Worm (Caenorhabditis elegans) whole organism, L4 larva: ENCODE data around the gene srd-21.
A peak's percentile ranks its signal among the peaks of the same experiment; 100 is the strongest.

ENCODE experiments used
- D1046.2 ChIP-seq: fragments of 200-800 bp; sonication (Bioruptor generic); IDR thresholded peaks from 2 replicates; pipeline ENCODE4 v1.3.6; 2022; ENCODE audit warnings: missing genetic modification characterization, missing compliant biosample characterization
- F37D6.2 ChIP-seq: sonication (generic microtip); optimal IDR thresholded peaks from 2 replicates; lab custom pipeline; 2016; ENCODE audit warnings: mild to moderate bottlenecking, missing genetic modification characterization, missing compliant biosample characterization
- R02D3.7 ChIP-seq: fragments of 150-350 bp; sonication (generic microtip); optimal IDR thresholded peaks from 3 replicates; lab custom pipeline; 2014; ENCODE audit warnings: missing biosample characterization, missing genetic modification characterization
- Y48G9A.11 ChIP-seq: fragments of 200-800 bp; sonication (Bioruptor generic); IDR thresholded peaks from 2 replicates; pipeline ENCODE4 v1.3.6; 2022; ENCODE audit warnings: missing genetic modification reagents, missing genetic modification characterization, missing compliant biosample characterization
- Y5F2A.4 ChIP-seq: fragments of 200-800 bp; sonication (Bioruptor generic); optimal IDR thresholded peaks from 2 replicates; lab custom pipeline; 2018; ENCODE audit warnings: mild to moderate bottlenecking, missing genetic modification characterization, missing compliant biosample characterization
- aha-1 ChIP-seq: fragments of 150-350 bp; peaks from one replicate; lab custom pipeline; 2014; ENCODE audit warnings: missing biosample characterization, missing genetic modification characterization
- ama-1 ChIP-seq: fragments of 150-350 bp; optimal IDR thresholded peaks from 2 replicates; lab custom pipeline; 2014; ENCODE audit warnings: inconsistent platforms, mixed read lengths
- attf-4 ChIP-seq: sonication (generic microtip); optimal IDR thresholded peaks from 3 replicates; lab custom pipeline; 2017; ENCODE audit warnings: missing biosample characterization, missing genetic modification characterization
- ceh-62 ChIP-seq: sonication (generic microtip); optimal IDR thresholded peaks from 2 replicates; lab custom pipeline; 2017; ENCODE audit warnings: missing biosample characterization, missing genetic modification characterization
- cey-2 ChIP-seq: sonication (generic microtip); optimal IDR thresholded peaks from 3 replicates; lab custom pipeline; 2017; ENCODE audit warnings: missing genetic modification characterization, mild to moderate bottlenecking, missing compliant biosample characterization, antibody characterized with exemption, borderline replicate concordance; ENCODE audit not compliant: insufficient read depth
- daf-16 ChIP-seq, 3 experiments: sonication (generic microtip); optimal IDR thresholded peaks; 2 replicates each; lab custom pipeline; 2016 to 2017; ENCODE audit warnings: missing genetic modification characterization in 3 of 3, missing genetic modification reagents in 3 of 3, mild to moderate bottlenecking in 2 of 3, missing compliant biosample characterization in 2 of 3, missing biosample characterization in 1 of 3, moderate library complexity in 1 of 3
- daf-19 ChIP-seq: fragments of 200-800 bp; sonication (Bioruptor generic); conservative IDR thresholded peaks from 2 replicates; pipeline ENCODE4 v1.3.6; 2022; ENCODE audit warnings: missing genetic modification characterization, missing compliant biosample characterization
- dmd-6 ChIP-seq: fragments of 200-800 bp; sonication (Bioruptor generic); IDR thresholded peaks from 2 replicates; pipeline ENCODE4 v1.3.6; 2022; ENCODE audit warnings: missing genetic modification reagents, missing genetic modification characterization, missing compliant biosample characterization
- dmd-8 ChIP-seq: fragments of 200-800 bp; sonication (Bioruptor generic); IDR thresholded peaks from 2 replicates; pipeline ENCODE4 v1.3.6; 2022; ENCODE audit warnings: missing genetic modification characterization, missing compliant biosample characterization
- dmd-9 ChIP-seq: fragments of 200-800 bp; sonication (Bioruptor generic); IDR thresholded peaks from 2 replicates; pipeline ENCODE4 v1.3.6; 2022; ENCODE audit warnings: missing genetic modification reagents, missing genetic modification characterization, missing compliant biosample characterization
- dve-1 ChIP-seq: sonication (generic microtip); optimal IDR thresholded peaks from 2 replicates; lab custom pipeline; 2017; ENCODE audit warnings: antibody characterized with exemption, mild to moderate bottlenecking, missing genetic modification characterization, missing compliant biosample characterization; ENCODE audit not compliant: insufficient read depth
- hlh-11 ChIP-seq: fragments of 200-800 bp; sonication (Bioruptor generic); optimal IDR thresholded peaks from 2 replicates; lab custom pipeline; 2018; ENCODE audit warnings: mild to moderate bottlenecking, missing genetic modification characterization, missing compliant biosample characterization
- hlh-30 ChIP-seq: sonication (generic microtip); optimal IDR thresholded peaks from 2 replicates; lab custom pipeline; 2017; ENCODE audit warnings: antibody characterized with exemption, mild to moderate bottlenecking, missing genetic modification characterization, missing compliant biosample characterization; ENCODE audit not compliant: insufficient read depth
- lin-1 ChIP-seq: fragments of 200-800 bp; sonication (Bioruptor generic); IDR thresholded peaks from 2 replicates; pipeline ENCODE4 v1.3.6; 2022; ENCODE audit warnings: missing genetic modification reagents, missing genetic modification characterization, missing compliant biosample characterization
- lin-13 ChIP-seq: fragments of 150-350 bp; optimal IDR thresholded peaks from 2 replicates; lab custom pipeline; 2014; ENCODE audit warnings: missing biosample characterization, missing genetic modification reagents, missing genetic modification characterization
- lin-15B ChIP-seq: fragments of 150-350 bp; sonication (generic microtip); optimal IDR thresholded peaks from 3 replicates; lab custom pipeline; 2014; ENCODE audit warnings: missing biosample characterization, missing genetic modification characterization
- lin-29 ChIP-seq: fragments of 200-800 bp; sonication (Bioruptor generic); IDR thresholded peaks from 2 replicates; pipeline ENCODE4 v1.3.6; 2022; ENCODE audit warnings: missing genetic modification reagents, missing genetic modification characterization, missing compliant biosample characterization
- lin-39 ChIP-seq: fragments of 150-350 bp; optimal IDR thresholded peaks from 2 replicates; lab custom pipeline; 2014; ENCODE audit warnings: missing biosample characterization, missing genetic modification reagents, missing genetic modification characterization
- mdl-1 ChIP-seq, 2 experiments: fragments of 150-350 bp in 1 of 2; sonication (generic microtip) in 1 of 2; optimal IDR thresholded peaks; 2 replicates each; lab custom pipeline; 2014 to 2017; ENCODE audit warnings: missing biosample characterization in 2 of 2, missing genetic modification characterization in 2 of 2
- mdt-29 ChIP-seq: fragments of 200-800 bp; sonication (Bioruptor generic); IDR thresholded peaks from 2 replicates; pipeline ENCODE4 v1.3.6; 2022; ENCODE audit warnings: missing genetic modification reagents, missing genetic modification characterization, missing compliant biosample characterization
- nhr-10 ChIP-seq: fragments of 150-350 bp; optimal IDR thresholded peaks from 2 replicates; lab custom pipeline; 2014; ENCODE audit warnings: missing biosample characterization, missing genetic modification characterization
- nhr-111 ChIP-seq: fragments of 200-800 bp; sonication (Bioruptor generic); optimal IDR thresholded peaks from 2 replicates; lab custom pipeline; 2018; ENCODE audit warnings: mild to moderate bottlenecking, missing genetic modification characterization, missing compliant biosample characterization
- nhr-28 ChIP-seq: fragments of 150-350 bp; optimal IDR thresholded peaks from 2 replicates; lab custom pipeline; 2014; ENCODE audit warnings: missing biosample characterization, missing genetic modification characterization
- nhr-42 ChIP-seq: fragments of 200-800 bp; sonication (Bioruptor generic); IDR thresholded peaks from 2 replicates; pipeline ENCODE4 v1.3.6; 2022; ENCODE audit warnings: missing genetic modification characterization, missing compliant biosample characterization
- nhr-76 ChIP-seq: fragments of 150-350 bp; optimal IDR thresholded peaks from 2 replicates; lab custom pipeline; 2014; ENCODE audit warnings: missing biosample characterization, missing genetic modification characterization
- nhr-77 ChIP-seq: fragments of 150-350 bp; optimal IDR thresholded peaks from 2 replicates; lab custom pipeline; 2014; ENCODE audit warnings: missing biosample characterization, missing genetic modification characterization
- php-3 ChIP-seq: fragments of 200-800 bp; sonication (Bioruptor generic); IDR thresholded peaks from 2 replicates; pipeline ENCODE4 v1.3.6; 2022; ENCODE audit warnings: missing genetic modification reagents, missing genetic modification characterization, missing compliant biosample characterization
- pqm-1 ChIP-seq: sonication (generic microtip); optimal IDR thresholded peaks from 2 replicates; lab custom pipeline; 2017; ENCODE audit warnings: missing biosample characterization, missing genetic modification characterization
- saeg-2 ChIP-seq: fragments of 200-800 bp; sonication (Bioruptor generic); IDR thresholded peaks from 2 replicates; pipeline ENCODE4 v1.3.6; 2022; ENCODE audit warnings: missing genetic modification reagents, missing genetic modification characterization, missing compliant biosample characterization
- unc-62 ChIP-seq, 3 experiments: fragments of 150-350 bp in 1 of 3; sonication (generic microtip); optimal IDR thresholded peaks in 2 of 3; peaks in 1 of 3; 1 replicate in 1 of 3; 2 replicates in 2 of 3; lab custom pipeline; 2014 to 2017; ENCODE audit warnings: missing biosample characterization in 3 of 3, missing genetic modification characterization in 3 of 3, missing genetic modification reagents in 3 of 3, missing genotype in 1 of 3
- vab-7 ChIP-seq: fragments of 200-800 bp; sonication (Bioruptor generic); IDR thresholded peaks from 2 replicates; pipeline ENCODE4 v1.3.6; 2022; ENCODE audit warnings: missing genetic modification reagents, missing genetic modification characterization, missing compliant biosample characterization
- ztf-7 ChIP-seq: fragments of 150-350 bp; optimal IDR thresholded peaks from 2 replicates; lab custom pipeline; 2014; ENCODE audit warnings: missing biosample characterization, missing genetic modification characterization

Gene srd-21

ce11 chrV:16600623-16601022 is 29.1 kb upstream of the srd-21 start, which contains the start of gene T03E6.9:
Gene T03E6.9, minus strand, starts transcription at chrV:16600723.
- TF ChIP-seq nhr-42 (no peak), ceh-62 (no peak), lin-39 (tag; lab: Kevin White, UChicago) (no peak), nhr-76 (tag; lab: Kevin White, UChicago) (no peak), unc-62 (GFP tag; optimal IDR thresholded peaks at IDR 0.05 in 1 of 2; lab: Kevin White, UChicago) (peak in 1 of 2 experiments; percentile 6), unc-62 (tag; optimal IDR thresholded peaks at IDR 0.05; lab: Kevin White, UChicago) (no peak), hlh-30 (no peak), cey-2 (tag; lab: Kevin White, UChicago) (no peak), php-3 (GFP tag; lab: Robert Waterston, UW) (no peak)

- TF ChIP-seq Y5F2A.4 (no peak), ama-1 (lab: Kevin White, UChicago) (no peak), lin-13 (GFP tag; lab: Kevin White, UChicago) (no peak)
Measured at ce11 chrV:16603102-16603501, 26.6 kb upstream of the srd-21 start, which contains the start of gene T03E6.8. Gene T03E6.8, minus strand, starts transcription at chrV:16603202.

ce11 chrV:16604301-16604700 is 25.4 kb upstream of the srd-21 start:
- TF ChIP-seq nhr-77 (tag; lab: Kevin White, UChicago): peak; percentile 22
- peak; percentile 11 for TF ChIP-seq pqm-1
- peak; percentile 44 for TF ChIP-seq dve-1
- peak; percentile 46 for TF ChIP-seq nhr-28 (tag; lab: Kevin White, UChicago)
- TF ChIP-seq daf-16 (GFP tag; optimal IDR thresholded peaks at IDR 0.05; lab: Kevin White, UChicago): no peak
- TF ChIP-seq daf-16 (tag; optimal IDR thresholded peaks at IDR 0.05; lab: Kevin White, UChicago): peak; percentile 50
- TF ChIP-seq dmd-6 (GFP tag; lab: Robert Waterston, UW): 0 out of 2 replicates have a peak, but pooled peaks have one; percentile 12
- TF ChIP-seq nhr-10 (tag; lab: Kevin White, UChicago): no peak
- no peak for TF ChIP-seq hlh-11 (tag; lab: Kevin White, UChicago)
- TF ChIP-seq, all 104 proteins: peak for 6

- TF ChIP-seq dmd-6 (GFP tag; lab: Robert Waterston, UW) (peak; percentile 66), daf-16 (GFP tag; optimal IDR thresholded peaks at IDR 0.05; lab: Kevin White, UChicago) (no peak), daf-16 (tag; optimal IDR thresholded peaks at IDR 0.05; lab: Kevin White, UChicago) (peak; percentile 43), pqm-1 (peak; percentile 51), php-3 (GFP tag; lab: Robert Waterston, UW) (peak; percentile 67), hlh-11 (tag; lab: Kevin White, UChicago) (peak; percentile 44), mdt-29 (no peak), unc-62 (GFP tag; optimal IDR thresholded peaks at IDR 0.05 in 1 of 2; lab: Kevin White, UChicago) (no peak), unc-62 (tag; optimal IDR thresholded peaks at IDR 0.05; lab: Kevin White, UChicago) (no peak), aha-1 (no peak), dve-1 (peak; percentile 33), nhr-111 (GFP tag; lab: Kevin White, UChicago) (no peak), Y5F2A.4 (no peak)
Measured at ce11 chrV:16605463-16605862, 24.2 kb upstream of the srd-21 start.

- TF ChIP-seq ama-1 (lab: Kevin White, UChicago): no peak
- TF ChIP-seq lin-1 (GFP tag; lab: Robert Waterston, UW): no peak
- TF ChIP-seq dmd-8 (GFP tag; lab: Robert Waterston, UW): no peak
- no peak for TF ChIP-seq daf-16 (GFP tag; optimal IDR thresholded peaks at IDR 0.05; lab: Kevin White, UChicago)
- TF ChIP-seq daf-16 (tag; optimal IDR thresholded peaks at IDR 0.05; lab: Kevin White, UChicago): peak; percentile 4
- no peak for TF ChIP-seq mdl-1 (tag; optimal IDR thresholded peaks at IDR 0.05; lab: Kevin White, UChicago)
Measured at ce11 chrV:16606313-16606712, 23.4 kb upstream of the srd-21 start, which contains the start of gene Y32B12C.1. Gene Y32B12C.1, plus strand, starts transcription at chrV:16606613.

- TF ChIP-seq cey-2 (tag; lab: Kevin White, UChicago) (no peak), dve-1 (peak; percentile 8), nhr-76 (tag; lab: Kevin White, UChicago) (no peak), saeg-2 (GFP tag; lab: Robert Waterston, UW) (no peak), hlh-30 (no peak), Y48G9A.11 (no peak), lin-29 (no peak), R02D3.7 (no peak), attf-4 (tag; lab: Kevin White, UChicago) (no peak), nhr-111 (GFP tag; lab: Kevin White, UChicago) (no peak), daf-19 (GFP tag; lab: Robert Waterston, UW) (no peak), lin-15B (no peak), F37D6.2 (tag; lab: Kevin White, UChicago) (no peak), vab-7 (GFP tag; lab: Robert Waterston, UW) (no peak), daf-16 (GFP tag; optimal IDR thresholded peaks at IDR 0.05; lab: Kevin White, UChicago) (no peak), daf-16 (tag; optimal IDR thresholded peaks at IDR 0.05; lab: Kevin White, UChicago) (peak; percentile 12), unc-62 (GFP tag; optimal IDR thresholded peaks at IDR 0.05 in 1 of 2; lab: Kevin White, UChicago) (no peak), unc-62 (tag; optimal IDR thresholded peaks at IDR 0.05; lab: Kevin White, UChicago) (no peak), ztf-7 (no peak), dmd-9 (GFP tag; lab: Robert Waterston, UW) (no peak), D1046.2 (GFP tag; lab: Robert Waterston, UW) (no peak), nhr-28 (tag; lab: Kevin White, UChicago) (peak; percentile 65)
Measured at ce11 chrV:16608478-16608877, 21.2 kb upstream of the srd-21 start.
